Fruit fly (Drosophila melanogaster): ENCODE measurements around the gene CG4238.

CG4238 gene

dm6 chr2L:1981726-1982367, 27.8 kb upstream of the CG4238 start, which contains the start of gene CG7289 (continued):
- TF ChIP-seq her (GFP tag; optimal IDR thresholded peaks at IDR 0.05) = no peak
- TF ChIP-seq CG17186 (GFP tag; optimal IDR thresholded peaks at IDR 0.05) = no peak
- TF ChIP-seq tap (tag; optimal IDR thresholded peaks at IDR 0.05) = no peak
- TF ChIP-seq hb (GFP tag; IDR thresholded peaks at IDR 0.05; ENCODE audit: partially characterized antibody) = peak; percentile 54; the same call in 1 of the 3 replicates
- peak; percentile 17 for TF ChIP-seq sug (tag; optimal IDR thresholded peaks at IDR 0.05)
- no peak for TF ChIP-seq CG6854 (GFP tag; optimal IDR thresholded peaks at IDR 0.05)
- peak; percentile 25 for TF ChIP-seq Xbp1 (GFP tag; optimal IDR thresholded peaks at IDR 0.05)
- TF ChIP-seq Dll (GFP tag; IDR thresholded peaks at IDR 0.05; ENCODE audit: partially characterized antibody) = peak; percentile 61
- TF ChIP-seq MBD-R2 (GFP tag; IDR thresholded peaks at IDR 0.05) = peak; percentile 77
- TF ChIP-seq Doc3 (GFP tag; IDR thresholded peaks at IDR 0.05; ENCODE audit: partially characterized antibody) = peak; percentile 48
- peak; percentile 38; the same call in 1 of the 2 replicates for TF ChIP-seq hbn (GFP tag; IDR thresholded peaks at IDR 0.05; ENCODE audit: partially characterized antibody)
- peak; percentile 8 for TF ChIP-seq tin (GFP tag; optimal IDR thresholded peaks at IDR 0.05)
- peak; percentile 48; the same call in 1 of the 2 replicates for TF ChIP-seq CG9932 (GFP tag; IDR thresholded peaks at IDR 0.05)
- TF ChIP-seq vnd (GFP tag; IDR thresholded peaks at IDR 0.05; ENCODE audit: partially characterized antibody) = peak; percentile 11; the same call in 1 of the 3 replicates
- no peak for TF ChIP-seq gsb-n (tag; optimal IDR thresholded peaks at IDR 0.05)
- TF ChIP-seq CG11560 (tag; IDR thresholded peaks at IDR 0.05) = peak; percentile 41; the same call in 1 of the 3 replicates
- TF ChIP-seq CG42726 (GFP tag; IDR thresholded peaks at IDR 0.05; ENCODE audit: partially characterized antibody) = 0 out of 2 replicates have a peak, but pooled peaks have one; percentile 20
- TF ChIP-seq slbo (GFP tag; IDR thresholded peaks at IDR 0.05) = peak; percentile 40; the same call in 1 of the 2 replicates
- peak; percentile 92 for TF ChIP-seq Ets65A (GFP tag)
- peak; percentile 49 for TF ChIP-seq YL-1 (GFP tag; optimal IDR thresholded peaks at IDR 0.05)
- no peak for TF ChIP-seq bab2 (GFP tag; optimal IDR thresholded peaks at IDR 0.05)
- TF ChIP-seq lilli (GFP tag; optimal IDR thresholded peaks at IDR 0.05) = peak; percentile 38
- TF ChIP-seq CG2120 (GFP tag; optimal IDR thresholded peaks at IDR 0.05) = peak; percentile 46
- TF ChIP-seq bsh (GFP tag; optimal IDR thresholded peaks at IDR 0.05) = no peak
- TF ChIP-seq mld (GFP tag; IDR thresholded peaks at IDR 0.05; ENCODE audit: partially characterized antibody) = 0 out of 3 replicates have a peak, but pooled peaks have one; percentile 38
- TF ChIP-seq CG4617 (GFP tag; optimal IDR thresholded peaks at IDR 0.05; ENCODE audit: borderline replicate concordance) = peak; percentile 94
- peak; percentile 15 for TF ChIP-seq phol (tag; optimal IDR thresholded peaks at IDR 0.05)
- peak; percentile 52 for TF ChIP-seq CG34224 (GFP tag; IDR thresholded peaks at IDR 0.05; ENCODE audit: partially characterized antibody)
- TF ChIP-seq Nf-YC (tag; optimal IDR thresholded peaks at IDR 0.05) = no peak
- TF ChIP-seq Dref (GFP tag; IDR thresholded peaks at IDR 0.05) = peak; percentile 75
- no peak for TF ChIP-seq Sox100B (GFP tag; optimal IDR thresholded peaks at IDR 0.05)
- TF ChIP-seq pan (optimal IDR thresholded peaks at IDR 0.05) = peak in 1 of 2 experiments; percentile 28
- peak in 1 of 2 experiments; percentile 34 for TF ChIP-seq pan (GFP tag; optimal IDR thresholded peaks at IDR 0.05 in 1 of 2, IDR thresholded peaks at IDR 0.05 in 1 of 2)
- TF ChIP-seq CG15514 (GFP tag; optimal IDR thresholded peaks at IDR 0.05) = peak; percentile 29
- peak; percentile 53 for TF ChIP-seq MESR4 (GFP tag; optimal IDR thresholded peaks at IDR 0.05)
- no peak for TF ChIP-seq CG14014 (GFP tag; IDR thresholded peaks at IDR 0.05)
- TF ChIP-seq dpn (GFP tag; optimal IDR thresholded peaks at IDR 0.05) = peak in 1 of 2 experiments; percentile 28
- TF ChIP-seq CG17829 (tag; optimal IDR thresholded peaks at IDR 0.05) = peak; percentile 18
- TF ChIP-seq mam (GFP tag; optimal IDR thresholded peaks at IDR 0.05) = peak; percentile 12
- TF ChIP-seq CG13894 (tag; optimal IDR thresholded peaks at IDR 0.05) = no peak
- no peak for TF ChIP-seq psq (GFP tag; optimal IDR thresholded peaks at IDR 0.05)
- TF ChIP-seq HmgZ (tag; optimal IDR thresholded peaks at IDR 0.05) = peak; percentile 22
- TF ChIP-seq CG14860 (GFP tag; IDR thresholded peaks at IDR 0.05; ENCODE audit: partially characterized antibody) = peak; percentile 55; the same call in 2 of the 3 replicates
- peak; percentile 70 for TF ChIP-seq row (GFP tag; IDR thresholded peaks at IDR 0.05)
- peak; percentile 71; the same call in 2 of the 3 replicates for TF ChIP-seq Opbp (GFP tag; IDR thresholded peaks at IDR 0.05; ENCODE audit: partially characterized antibody)
- TF ChIP-seq Dfd (GFP tag; optimal IDR thresholded peaks at IDR 0.05) = no peak
- 0 out of 2 replicates have a peak, but pooled peaks have one; percentile 27 for TF ChIP-seq sna (GFP tag; IDR thresholded peaks at IDR 0.05; ENCODE audit: partially characterized antibody)
- peak; percentile 14 for TF ChIP-seq Ets97D (GFP tag; optimal IDR thresholded peaks at IDR 0.05)
